Fruit fly (Drosophila melanogaster): ENCODE results near the gene CG1632.

CG1632 gene

DNA sequence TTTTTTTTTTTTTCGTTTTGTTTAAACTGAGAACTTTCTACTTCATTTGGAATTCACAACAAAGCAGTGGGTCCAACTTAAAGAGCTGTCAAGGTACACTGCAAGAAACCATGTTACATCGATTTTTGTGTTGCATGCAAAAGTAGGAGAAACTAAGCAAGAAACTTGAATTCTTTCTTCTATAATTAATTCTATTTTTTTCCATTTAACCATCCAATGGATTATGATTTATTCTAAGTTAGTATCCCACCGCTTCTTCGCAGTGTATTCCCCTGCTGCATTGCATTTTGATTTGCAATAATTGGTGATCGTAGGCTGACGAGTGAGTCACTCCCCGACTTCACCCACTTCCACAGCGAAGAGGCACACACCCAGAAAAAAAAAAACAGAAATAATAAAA, 7.4 kb downstream of the CG1632 start:
- TF ChIP-seq CG11294 (GFP tag; IDR thresholded peaks at IDR 0.05) (no peak), net (GFP tag; optimal IDR thresholded peaks at IDR 0.05) (peak; percentile 29), CG16779 (tag; optimal IDR thresholded peaks at IDR 0.05) (no peak), Smox (GFP tag; optimal IDR thresholded peaks at IDR 0.05) (peak; percentile 3), fd85E (GFP tag; optimal IDR thresholded peaks at IDR 0.05) (no peak), CG6163 (GFP tag; IDR thresholded peaks at IDR 0.05) (peak; percentile 68; the same call in 1 of the 3 replicates), CG1621 (tag; optimal IDR thresholded peaks at IDR 0.05) (no peak), dac (GFP tag; optimal IDR thresholded peaks at IDR 0.05) (peak; percentile 5), CG15336 (GFP tag; IDR thresholded peaks at IDR 0.05) (peak; percentile 70), Met (GFP tag; optimal IDR thresholded peaks at IDR 0.05) (peak; percentile 33), CG8119 (GFP tag; IDR thresholded peaks at IDR 0.05) (peak; percentile 52; the same call in 2 of the 3 replicates), acj6 (GFP tag; optimal IDR thresholded peaks at IDR 0.05) (peak; percentile 32), CG10669 (GFP tag; optimal IDR thresholded peaks at IDR 0.05) (peak; percentile 14), lz (GFP tag; optimal IDR thresholded peaks at IDR 0.05) (no peak), Blimp-1 (GFP tag; optimal IDR thresholded peaks at IDR 0.05) (no peak), Hr38 (GFP tag; optimal IDR thresholded peaks at IDR 0.05) (no peak), ss (GFP tag; optimal IDR thresholded peaks at IDR 0.05) (no peak), CG10631 (GFP tag; optimal IDR thresholded peaks at IDR 0.05) (peak; percentile 42), CG8632 (GFP tag; optimal IDR thresholded peaks at IDR 0.05) (peak; percentile 4), OdsH (GFP tag; optimal IDR thresholded peaks at IDR 0.05) (peak; percentile 43), CG31627 (GFP tag; optimal IDR thresholded peaks at IDR 0.05) (peak; percentile 10), achi (GFP tag; optimal IDR thresholded peaks at IDR 0.05) (peak; percentile 43), Ets21C (GFP tag; optimal IDR thresholded peaks at IDR 0.05) (no peak), CG9139 (GFP tag; optimal IDR thresholded peaks at IDR 0.05) (no peak), CG4318 (GFP tag; optimal IDR thresholded peaks at IDR 0.05) (peak; percentile 32), eg (GFP tag; IDR thresholded peaks at IDR 0.05) (peak; percentile 74), esn (GFP tag; optimal IDR thresholded peaks at IDR 0.05) (no peak), CG6808 (GFP tag; optimal IDR thresholded peaks at IDR 0.05) (peak; percentile 7), pdm3 (GFP tag; optimal IDR thresholded peaks at IDR 0.05) (peak; percentile 49), topi (GFP tag; optimal IDR thresholded peaks at IDR 0.05) (peak; percentile 11), Eip75B (GFP tag; optimal IDR thresholded peaks at IDR 0.05) (peak; percentile 20), CG8319 (GFP tag; optimal IDR thresholded peaks at IDR 0.05) (no peak), Eip78C (GFP tag) (peak; percentile 73), Sox14 (GFP tag; optimal IDR thresholded peaks at IDR 0.05) (peak; percentile 23), Ets96B (tag; optimal IDR thresholded peaks at IDR 0.05) (peak; percentile 22), CG3032 (tag; optimal IDR thresholded peaks at IDR 0.05) (peak; percentile 40), CG6854 (GFP tag; optimal IDR thresholded peaks at IDR 0.05) (no peak), CG34406 (GFP tag; optimal IDR thresholded peaks at IDR 0.05) (peak; percentile 14), CG7368 (GFP tag; optimal IDR thresholded peaks at IDR 0.05) (no peak), Hr39 (GFP tag; optimal IDR thresholded peaks at IDR 0.05) (peak; percentile 36), fkh (GFP tag; optimal IDR thresholded peaks at IDR 0.05) (no peak), CG11902 (GFP tag; optimal IDR thresholded peaks at IDR 0.05) (no peak), Hr4 (GFP tag; optimal IDR thresholded peaks at IDR 0.05) (peak; percentile 61), CG32006 (GFP tag; optimal IDR thresholded peaks at IDR 0.05) (peak; percentile 63), CG6276 (GFP tag; optimal IDR thresholded peaks at IDR 0.05) (peak; percentile 41), Lpt (GFP tag; optimal IDR thresholded peaks at IDR 0.05) (peak; percentile 53), CG6792 (GFP tag; optimal IDR thresholded peaks at IDR 0.05) (no peak), Sox102F (GFP tag; optimal IDR thresholded peaks at IDR 0.05) (no peak), salr (GFP tag; optimal IDR thresholded peaks at IDR 0.05) (peak in 1 of 2 experiments; percentile 21), dsx (GFP tag; optimal IDR thresholded peaks at IDR 0.05; ENCODE audit: poor library complexity, severe bottlenecking) (no peak), Sox15 (GFP tag; optimal IDR thresholded peaks at IDR 0.05) (no peak), CG11762 (GFP tag; optimal IDR thresholded peaks at IDR 0.05; ENCODE audit: insufficient read depth) (peak; percentile 17)

All from whole organism, prepupa.